Fruit fly (Drosophila melanogaster) whole organism: ENCODE measurements around the gene Ir94e.

Experiments used
- CG8478 ChIP-seq: fragments of >200 bp; optimal IDR thresholded peaks from 2 replicates; lab custom pipeline; 2018; ENCODE audit warnings: inconsistent platforms
- Dll ChIP-seq: fragments of >200 bp; optimal IDR thresholded peaks from 2 replicates; lab custom pipeline; 2017
- psq ChIP-seq: fragments of >200 bp; optimal IDR thresholded peaks from 2 replicates; lab custom pipeline; 2017
- usp ChIP-seq: fragments of >200 bp; optimal IDR thresholded peaks from 2 replicates; lab custom pipeline; 2017; ENCODE audit warnings: missing biosample characterization, missing genetic modification characterization, mixed read lengths

DNA sequence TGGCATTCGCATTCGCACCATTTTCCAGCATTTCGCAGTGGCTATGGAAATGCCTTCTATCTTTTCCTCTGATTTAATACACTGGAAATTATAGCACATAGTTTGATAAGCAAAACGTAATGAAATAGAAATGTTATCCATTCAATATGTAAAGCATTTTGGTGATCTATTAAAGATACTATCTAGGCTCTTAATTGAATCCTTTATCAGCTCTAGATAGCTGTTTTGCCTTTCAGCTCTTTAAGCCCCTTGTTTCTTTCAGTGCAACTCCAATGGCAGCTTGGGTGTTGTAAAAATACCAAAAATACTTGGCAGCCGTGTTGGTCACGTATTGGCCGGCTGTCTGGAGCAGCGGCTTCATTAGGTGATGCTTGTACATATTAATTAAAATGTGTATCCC is 40.3 kb upstream of the Ir94e start:
- TF ChIP-seq CG8478 (lab: Kevin White, UChicago) (no peak), psq (lab: Kevin White, UChicago) (no peak), Dll (lab: Kevin White, UChicago) (no peak), usp (GFP tag; lab: Kevin White, UChicago) (no peak)
